Worm (Caenorhabditis elegans) whole organism, mixed stage, embryonic: ENCODE data around the gene C32D5.11.

Experiments used
- blmp-1 ChIP-seq: fragments of 150-350 bp; optimal IDR thresholded peaks from 2 replicates; lab custom pipeline; 2014; ENCODE audit warnings: missing biosample characterization, missing genetic modification characterization
- elt-1 ChIP-seq: sonication (generic microtip); optimal IDR thresholded peaks from 2 replicates; lab custom pipeline; 2017; ENCODE audit warnings: missing genetic modification characterization, mild to moderate bottlenecking, missing compliant biosample characterization, antibody characterized with exemption, moderate library complexity, borderline replicate concordance; ENCODE audit not compliant: insufficient read depth
- ham-2 ChIP-seq: fragments of 200-800 bp; sonication (Bioruptor generic); optimal IDR thresholded peaks from 2 replicates; lab custom pipeline; 2018; ENCODE audit warnings: mild to moderate bottlenecking, missing genetic modification characterization, missing compliant biosample characterization
- lin-13 ChIP-seq: fragments of 150-350 bp; optimal IDR thresholded peaks from 2 replicates; lab custom pipeline; 2014; ENCODE audit warnings: missing biosample characterization, missing genetic modification characterization
- lsy-2 ChIP-seq: fragments of 150-350 bp; optimal IDR thresholded peaks from 2 replicates; lab custom pipeline; 2014; ENCODE audit warnings: missing biosample characterization, missing genetic modification characterization
- nhr-237 ChIP-seq: fragments of 150-350 bp; optimal IDR thresholded peaks from 2 replicates; lab custom pipeline; 2014; ENCODE audit warnings: missing biosample characterization, missing genetic modification characterization
- nhr-28 ChIP-seq: fragments of 150-350 bp; optimal IDR thresholded peaks from 2 replicates; lab custom pipeline; 2014; ENCODE audit warnings: missing biosample characterization, missing genetic modification characterization
- nhr-76 ChIP-seq: sonication (generic microtip); optimal IDR thresholded peaks from 2 replicates; lab custom pipeline; 2017; ENCODE audit warnings: missing biosample characterization, missing genetic modification characterization
- pha-4 ChIP-seq: fragments of 150-350 bp; optimal IDR thresholded peaks from 2 replicates; lab custom pipeline; 2018; ENCODE audit warnings: missing biosample characterization, missing genetic modification reagents, missing genetic modification characterization
- snpc-4 ChIP-seq: fragments of 150-350 bp; optimal IDR thresholded peaks from 2 replicates; lab custom pipeline; 2014; ENCODE audit warnings: missing biosample characterization, missing genetic modification characterization
- unc-39 ChIP-seq: fragments of 150-350 bp; optimal IDR thresholded peaks from 2 replicates; lab custom pipeline; 2014; ENCODE audit warnings: missing biosample characterization, missing genetic modification characterization
- unc-62 ChIP-seq: fragments of 150-350 bp; optimal IDR thresholded peaks from 2 replicates; lab custom pipeline; 2014; ENCODE audit warnings: missing biosample characterization, missing genetic modification reagents, missing genetic modification characterization

ce11 chrII:6349968-6350367 is 5.3 kb downstream of the C32D5.11 start:
- no peak for TF ChIP-seq lsy-2 (tag; lab: Kevin White, UChicago)
- no peak for TF ChIP-seq nhr-237 (tag; lab: Kevin White, UChicago)
- TF ChIP-seq lin-13 (tag; lab: Kevin White, UChicago) = no peak
- TF ChIP-seq nhr-76 (tag; lab: Kevin White, UChicago) = no peak
- no peak for TF ChIP-seq unc-39 (tag; lab: Kevin White, UChicago)
- TF ChIP-seq nhr-28 (tag; lab: Kevin White, UChicago) = no peak
- TF ChIP-seq pha-4 = no peak
- TF ChIP-seq ham-2 = no peak
- TF ChIP-seq unc-62 (GFP tag; lab: Kevin White, UChicago) = no peak
- no peak for TF ChIP-seq blmp-1 (tag; lab: Kevin White, UChicago)
- TF ChIP-seq snpc-4 (tag; lab: Kevin White, UChicago) = no peak
- no peak for TF ChIP-seq elt-1 (tag; lab: Kevin White, UChicago)
